Worm (Caenorhabditis elegans) whole organism, young adult: Measurements from ENCODE around the gene tex-2.

Experiments used
- F10E7.11 ChIP-seq: sonication (generic microtip); optimal IDR thresholded peaks from 2 replicates; lab custom pipeline; 2017; ENCODE audit warnings: mild to moderate bottlenecking, missing genetic modification characterization, moderate library complexity, missing compliant biosample characterization
- F39B2.1 ChIP-seq: fragments of 200-800 bp; sonication (Bioruptor generic); IDR thresholded peaks from 2 replicates; pipeline ENCODE4 v1.3.6; 2022; ENCODE audit warnings: missing genetic modification reagents, missing genetic modification characterization, missing compliant biosample characterization
- Y56A3A.18 ChIP-seq: fragments of 200-800 bp; sonication (Bioruptor generic); IDR thresholded peaks from 2 replicates; pipeline ENCODE4 v1.3.6; 2022; ENCODE audit warnings: missing genetic modification reagents, missing genetic modification characterization, missing compliant biosample characterization
- Y67H2A.10 ChIP-seq: fragments of 200-800 bp; sonication (Bioruptor generic); conservative IDR thresholded peaks from 2 replicates; pipeline ENCODE4 v1.3.6; 2022; ENCODE audit warnings: missing genetic modification reagents, missing genetic modification characterization, missing compliant biosample characterization
- unc-130 ChIP-seq: sonication (generic microtip); optimal IDR thresholded peaks from 2 replicates; lab custom pipeline; 2016; ENCODE audit warnings: missing genetic modification reagents, missing genetic modification characterization, missing compliant biosample characterization
- ztf-28 ChIP-seq: fragments of 200-800 bp; sonication (Bioruptor generic); IDR thresholded peaks from 2 replicates; pipeline ENCODE4 v1.3.6; 2022; ENCODE audit warnings: missing genetic modification reagents, missing genetic modification characterization, missing compliant biosample characterization

DNA sequence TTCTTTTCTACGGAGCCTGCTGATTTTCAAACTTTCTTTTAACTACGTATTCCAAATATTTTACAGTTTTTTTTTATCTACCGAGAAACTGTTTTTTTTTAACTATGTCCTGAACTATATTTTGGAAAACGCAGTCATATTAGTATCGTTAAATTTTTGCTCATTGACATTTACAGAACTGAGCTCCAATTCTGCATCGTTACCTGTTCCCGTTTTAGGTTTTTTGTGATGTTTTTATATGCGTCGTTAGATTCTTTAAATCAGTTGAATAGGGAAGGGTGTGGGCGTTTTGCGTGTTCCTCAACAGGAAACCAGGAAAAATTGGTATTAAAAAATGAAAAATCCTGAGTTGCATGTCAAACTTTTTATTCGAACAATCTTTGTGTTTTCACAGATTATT lies 19.4 kb upstream of the tex-2 start:
- TF ChIP-seq Y56A3A.18 (GFP tag; lab: Robert Waterston, UW) (no peak), F39B2.1 (no peak), Y67H2A.10 (GFP tag; lab: Robert Waterston, UW) (no peak), ztf-28 (no peak), unc-130 (no peak), F10E7.11 (tag; lab: Kevin White, UChicago) (no peak)
